Worm (Caenorhabditis elegans) whole organism, L2 larva: ENCODE data around the gene odr-3.

Source experiments
- C34F6.9 ChIP-seq: fragments of 150-350 bp; optimal IDR thresholded peaks from 2 replicates; lab custom pipeline; 2014; ENCODE audit warnings: missing biosample characterization, missing genetic modification characterization
- F13H6.1 ChIP-seq: sonication (generic microtip); optimal IDR thresholded peaks from 2 replicates; lab custom pipeline; 2016; ENCODE audit warnings: missing genetic modification characterization, missing compliant biosample characterization
- R02D3.7 ChIP-seq: fragments of 150-350 bp; optimal IDR thresholded peaks from 2 replicates; lab custom pipeline; 2014; ENCODE audit warnings: missing biosample characterization, missing genetic modification characterization
- alr-1 ChIP-seq: fragments of 150-350 bp; optimal IDR thresholded peaks from 2 replicates; lab custom pipeline; 2014; ENCODE audit warnings: missing biosample characterization, missing genetic modification characterization
- blmp-1 ChIP-seq: sonication (generic microtip); optimal IDR thresholded peaks from 2 replicates; lab custom pipeline; 2017; ENCODE audit warnings: missing genetic modification characterization, mild to moderate bottlenecking, missing compliant biosample characterization, antibody characterized with exemption, moderate library complexity; ENCODE audit not compliant: insufficient read depth
- ceh-16 ChIP-seq: fragments of 150-350 bp; optimal IDR thresholded peaks from 2 replicates; lab custom pipeline; 2014; ENCODE audit warnings: missing biosample characterization, missing genetic modification characterization
- ceh-82 ChIP-seq: fragments of 150-350 bp; optimal IDR thresholded peaks from 2 replicates; lab custom pipeline; 2014; ENCODE audit warnings: missing biosample characterization, missing genetic modification characterization
- dmd-4 ChIP-seq: sonication (generic microtip); optimal IDR thresholded peaks from 2 replicates; lab custom pipeline; 2017; ENCODE audit warnings: missing biosample characterization, missing genetic modification characterization
- egl-27 ChIP-seq: sonication (generic microtip); optimal IDR thresholded peaks from 3 replicates; lab custom pipeline; 2017; ENCODE audit warnings: missing biosample characterization, missing genetic modification reagents, missing genetic modification characterization
- elt-1 ChIP-seq: fragments of 150-350 bp; optimal IDR thresholded peaks from 2 replicates; lab custom pipeline; 2014; ENCODE audit warnings: missing biosample characterization, missing genetic modification characterization
- fos-1 ChIP-seq: fragments of 150-350 bp; optimal IDR thresholded peaks from 2 replicates; lab custom pipeline; 2014; ENCODE audit warnings: missing biosample characterization, missing genetic modification characterization
- gmeb-1 ChIP-seq: fragments of 150-350 bp; optimal IDR thresholded peaks from 2 replicates; lab custom pipeline; 2014; ENCODE audit warnings: missing biosample characterization, missing genetic modification characterization
- lin-13 ChIP-seq: fragments of 150-350 bp; optimal IDR thresholded peaks from 2 replicates; lab custom pipeline; 2014; ENCODE audit warnings: missing biosample characterization, missing genetic modification reagents, missing genetic modification characterization
- lin-39 ChIP-seq: fragments of 150-350 bp; optimal IDR thresholded peaks from 2 replicates; lab custom pipeline; 2014; ENCODE audit warnings: missing biosample characterization, missing genetic modification reagents, missing genetic modification characterization
- lsy-2 ChIP-seq, 2 experiments: fragments of 150-350 bp in 1 of 2; sonication (generic microtip) in 1 of 2; optimal IDR thresholded peaks; 2 replicates each; lab custom pipeline; 2014 to 2017; ENCODE audit warnings: missing biosample characterization in 2 of 2, missing genetic modification characterization in 2 of 2
- mbf-1 ChIP-seq: sonication (generic microtip); optimal IDR thresholded peaks from 2 replicates; lab custom pipeline; 2017; ENCODE audit warnings: missing biosample characterization, missing genetic modification characterization
- nhr-11 ChIP-seq: fragments of 150-350 bp; optimal IDR thresholded peaks from 2 replicates; lab custom pipeline; 2014; ENCODE audit warnings: missing biosample characterization, missing genetic modification characterization
- nhr-12 ChIP-seq: fragments of 150-350 bp; optimal IDR thresholded peaks from 2 replicates; lab custom pipeline; 2014; ENCODE audit warnings: missing biosample characterization, missing genetic modification characterization
- nhr-129 ChIP-seq: fragments of 150-350 bp; optimal IDR thresholded peaks from 2 replicates; lab custom pipeline; 2014; ENCODE audit warnings: missing biosample characterization, missing genetic modification characterization
- nhr-21 ChIP-seq: fragments of 150-350 bp; optimal IDR thresholded peaks from 2 replicates; lab custom pipeline; 2014; ENCODE audit warnings: missing biosample characterization, missing genetic modification characterization
- nhr-23 ChIP-seq: fragments of 150-350 bp; optimal IDR thresholded peaks from 2 replicates; lab custom pipeline; 2014; ENCODE audit warnings: missing biosample characterization, missing genetic modification reagents, missing genetic modification characterization
- nhr-237 ChIP-seq: fragments of 150-350 bp; optimal IDR thresholded peaks from 2 replicates; lab custom pipeline; 2014; ENCODE audit warnings: missing biosample characterization, missing genetic modification characterization
- nhr-77 ChIP-seq: fragments of 150-350 bp; optimal IDR thresholded peaks from 2 replicates; lab custom pipeline; 2014; ENCODE audit warnings: missing biosample characterization, missing genetic modification characterization
- peb-1 ChIP-seq: fragments of 150-350 bp; optimal IDR thresholded peaks from 2 replicates; lab custom pipeline; 2014; ENCODE audit warnings: missing biosample characterization, missing genetic modification characterization
- sem-4 ChIP-seq: fragments of 150-350 bp; optimal IDR thresholded peaks from 2 replicates; lab custom pipeline; 2014; ENCODE audit warnings: missing biosample characterization, missing genetic modification reagents, missing genetic modification characterization
- skn-1 ChIP-seq: sonication (generic microtip); optimal IDR thresholded peaks from 2 replicates; lab custom pipeline; 2017; ENCODE audit warnings: missing biosample characterization, missing genetic modification characterization
- sma-9 ChIP-seq, 2 experiments: fragments of 150-350 bp in 1 of 2; sonication (generic microtip) in 1 of 2; optimal IDR thresholded peaks; 2 replicates each; lab custom pipeline; 2014 to 2016; ENCODE audit warnings: missing genetic modification characterization in 2 of 2, mild to moderate bottlenecking in 1 of 2, missing biosample characterization in 1 of 2, missing compliant biosample characterization in 1 of 2, missing genetic modification reagents in 1 of 2, moderate library complexity in 1 of 2
- snpc-4 ChIP-seq: fragments of 150-350 bp; optimal IDR thresholded peaks from 2 replicates; lab custom pipeline; 2014; ENCODE audit warnings: missing biosample characterization, missing genetic modification characterization
- unc-55 ChIP-seq: fragments of 150-350 bp; sonication (generic microtip); optimal IDR thresholded peaks from 3 replicates; lab custom pipeline; 2014; ENCODE audit warnings: missing biosample characterization, missing genetic modification reagents, missing genetic modification characterization
- unc-62 ChIP-seq: fragments of 150-350 bp; optimal IDR thresholded peaks from 2 replicates; lab custom pipeline; 2014; ENCODE audit warnings: missing biosample characterization, missing genetic modification reagents, missing genetic modification characterization
- ztf-11 ChIP-seq: sonication (generic microtip); optimal IDR thresholded peaks from 2 replicates; lab custom pipeline; 2017; ENCODE audit warnings: missing biosample characterization, missing genetic modification characterization
- ztf-4 ChIP-seq: fragments of 150-350 bp; optimal IDR thresholded peaks from 2 replicates; lab custom pipeline; 2014; ENCODE audit warnings: missing biosample characterization, missing genetic modification characterization

Gene odr-3

DNA sequence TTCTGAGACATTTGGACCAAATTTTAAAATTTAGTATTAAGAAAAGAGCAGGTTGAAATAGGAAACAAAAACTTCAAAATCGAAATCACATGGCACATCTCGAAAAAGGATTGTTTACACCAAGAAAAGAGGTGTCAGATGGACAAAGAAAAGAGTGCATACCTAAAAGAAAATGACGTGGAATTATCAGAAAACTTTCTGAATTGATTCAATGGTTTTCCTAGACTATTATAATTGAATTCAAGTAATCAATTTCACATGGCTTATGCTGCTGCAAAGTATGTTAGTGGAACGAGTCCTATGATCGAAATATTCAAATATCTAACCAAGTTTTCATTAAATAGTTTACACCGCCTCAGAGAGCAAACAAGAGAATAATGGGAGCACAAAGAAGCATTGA is 3.5 kb upstream of the odr-3 start:
- TF ChIP-seq egl-27 (tag; lab: Kevin White, UChicago) (no peak), F13H6.1 (tag; lab: Kevin White, UChicago) (no peak), nhr-21 (tag; lab: Kevin White, UChicago) (no peak), lin-39 (tag; lab: Kevin White, UChicago) (no peak), fos-1 (tag; lab: Kevin White, UChicago) (no peak), nhr-77 (tag; lab: Kevin White, UChicago) (no peak), nhr-129 (tag; lab: Kevin White, UChicago) (no peak), gmeb-1 (tag; lab: Kevin White, UChicago) (no peak), ceh-16 (tag; lab: Kevin White, UChicago) (no peak), C34F6.9 (peak; percentile 33), lsy-2 (tag; optimal IDR thresholded peaks at IDR 0.05; lab: Kevin White, UChicago) (peak in 1 of 2 experiments; percentile 40)

DNA sequence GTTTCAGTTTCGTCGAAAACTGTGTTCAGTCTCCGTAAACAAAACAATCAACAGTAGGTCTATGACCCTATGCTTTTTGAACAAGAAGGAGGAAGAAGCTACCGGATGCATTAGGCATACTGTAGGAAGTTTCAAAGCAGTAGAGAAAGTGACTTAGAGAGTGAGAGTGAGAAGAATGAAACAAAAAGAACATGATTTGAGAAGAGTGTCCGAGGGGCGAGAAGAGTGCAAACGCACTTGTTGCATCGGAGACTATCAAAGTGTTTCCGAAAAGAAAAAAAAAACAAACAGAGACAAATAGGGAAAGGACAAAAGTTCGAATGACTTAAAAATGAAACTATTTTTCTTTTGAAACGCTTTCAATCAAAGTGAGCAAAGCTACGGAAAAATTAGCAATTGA is 6.1 kb downstream of the odr-3 start:
- TF ChIP-seq fos-1 (tag; lab: Kevin White, UChicago), result peak; percentile 17
- peak; percentile 40 for TF ChIP-seq sem-4
- TF ChIP-seq elt-1 (tag; lab: Kevin White, UChicago), result no peak
- peak; percentile 60 for TF ChIP-seq egl-27 (tag; lab: Kevin White, UChicago)
- no peak for TF ChIP-seq nhr-237 (tag; lab: Kevin White, UChicago)
- TF ChIP-seq sma-9 (GFP tag; optimal IDR thresholded peaks at IDR 0.05; lab: Kevin White, UChicago), result peak; percentile 99
- TF ChIP-seq sma-9 (tag; optimal IDR thresholded peaks at IDR 0.05; lab: Kevin White, UChicago), result no peak
- peak; percentile 8 for TF ChIP-seq blmp-1
- no peak for TF ChIP-seq F13H6.1 (tag; lab: Kevin White, UChicago)
- peak; percentile 62 for TF ChIP-seq nhr-21 (tag; lab: Kevin White, UChicago)

DNA sequence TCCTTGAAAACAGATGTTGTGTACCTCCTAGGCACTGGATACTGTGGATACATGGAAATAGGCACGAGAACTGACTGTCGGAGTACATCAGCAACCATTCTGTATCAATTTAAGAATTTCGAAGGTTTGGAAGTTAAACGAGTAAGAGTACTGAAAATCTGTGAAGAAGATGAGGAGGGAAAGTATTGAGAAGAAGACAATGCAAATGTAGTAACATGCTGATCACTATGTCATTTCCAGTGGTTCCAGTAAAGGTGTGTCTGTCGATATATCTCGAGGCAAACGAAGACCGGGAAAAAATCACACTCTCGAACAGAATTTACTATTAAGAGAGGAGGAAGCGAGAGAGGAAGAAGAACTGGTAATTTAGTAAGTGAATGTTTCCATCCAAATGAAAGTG is 12.8 kb downstream of the odr-3 start, which contains the start of gene dmd-10:
TSS of gene dmd-10 (minus strand) at position 101 of the 400 bp plus-strand sequence.
- TF ChIP-seq lin-13 (GFP tag; lab: Kevin White, UChicago) (no peak), mbf-1 (tag; lab: Kevin White, UChicago) (no peak), unc-55 (no peak), dmd-4 (tag; lab: Kevin White, UChicago) (no peak), snpc-4 (no peak), unc-62 (GFP tag; lab: Kevin White, UChicago) (no peak)

DNA sequence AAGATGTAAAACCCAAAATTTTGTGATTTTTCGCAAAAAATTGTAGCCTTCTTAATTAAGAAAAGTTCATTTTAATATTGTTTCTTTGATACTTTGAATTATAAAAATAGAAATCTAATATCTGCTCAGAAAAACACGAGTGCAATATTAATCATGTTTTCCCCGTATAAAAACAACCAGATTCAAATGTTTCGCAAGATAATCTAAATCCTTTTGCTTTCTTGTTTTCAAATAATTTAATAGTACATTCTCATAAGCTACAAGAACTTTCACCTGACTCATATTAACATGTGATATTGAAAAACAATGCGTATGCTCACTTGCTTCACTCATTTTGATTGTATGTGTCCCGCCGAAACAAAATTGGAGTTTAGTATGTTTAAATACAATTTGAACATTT is 14.0 kb downstream of the odr-3 start:
- TF ChIP-seq R02D3.7 (tag; lab: Kevin White, UChicago), result no peak
- TF ChIP-seq skn-1 (tag; lab: Kevin White, UChicago), result peak; percentile 55
- TF ChIP-seq ztf-4 (tag; lab: Kevin White, UChicago), result peak; percentile 24
- TF ChIP-seq peb-1 (tag; lab: Kevin White, UChicago), result no peak

DNA sequence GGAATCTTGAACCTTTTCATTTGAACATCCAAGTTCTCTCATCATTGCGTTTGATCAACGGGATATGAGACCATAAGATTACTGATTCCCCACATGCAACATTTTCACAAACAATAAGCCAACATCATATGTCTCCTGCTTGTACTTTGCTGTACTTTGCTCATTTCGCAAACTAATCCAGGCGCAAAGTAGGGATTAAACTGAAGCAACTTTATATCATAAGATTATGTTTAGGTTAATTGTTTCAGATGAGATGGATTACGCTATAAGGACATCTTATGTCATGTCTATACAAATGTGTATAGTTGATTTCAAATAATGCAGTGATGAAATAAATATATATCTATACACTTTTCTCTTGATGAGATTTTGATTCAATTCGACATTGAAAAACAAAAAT is 19.8 kb downstream of the odr-3 start:
- TF ChIP-seq C34F6.9 (no peak), nhr-77 (tag; lab: Kevin White, UChicago) (no peak), ceh-82 (no peak)
- TF ChIP-seq, all 48 proteins: peak for 0

DNA sequence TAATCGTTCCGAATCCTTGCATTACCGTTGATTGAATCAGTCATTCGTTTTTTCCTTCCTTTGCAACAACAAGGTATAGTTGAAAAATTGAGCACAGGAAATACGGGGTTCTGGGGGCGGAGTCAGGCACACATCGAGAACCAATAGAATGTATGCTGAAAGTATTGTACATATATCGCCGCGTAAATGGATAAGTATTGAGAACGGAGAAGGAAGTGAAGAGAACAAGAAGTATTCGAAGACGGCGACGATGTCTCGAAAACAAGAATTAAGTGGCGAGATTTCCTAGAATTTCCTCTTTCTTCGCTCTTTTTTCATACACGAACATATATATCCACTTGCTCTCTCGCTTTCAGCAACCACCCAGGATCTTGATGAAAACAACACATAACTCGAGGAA is 28.3 kb downstream of the odr-3 start:
- TF ChIP-seq gmeb-1 (tag; lab: Kevin White, UChicago), result no peak
- TF ChIP-seq nhr-12 (tag; lab: Kevin White, UChicago), result no peak
- TF ChIP-seq mbf-1 (tag; lab: Kevin White, UChicago), result no peak
- no peak for TF ChIP-seq nhr-11 (tag; lab: Kevin White, UChicago)
- TF ChIP-seq nhr-23 (tag; lab: Kevin White, UChicago), result no peak
- TF ChIP-seq nhr-77 (tag; lab: Kevin White, UChicago), result no peak
- TF ChIP-seq alr-1, result no peak
- TF ChIP-seq dmd-4 (tag; lab: Kevin White, UChicago), result no peak
- no peak for TF ChIP-seq ztf-4 (tag; lab: Kevin White, UChicago)
- no peak for TF ChIP-seq sma-9 (GFP tag; optimal IDR thresholded peaks at IDR 0.05; lab: Kevin White, UChicago)
- no peak for TF ChIP-seq sma-9 (tag; optimal IDR thresholded peaks at IDR 0.05; lab: Kevin White, UChicago)
- no peak for TF ChIP-seq snpc-4
- no peak for TF ChIP-seq C34F6.9
- TF ChIP-seq lsy-2 (tag; optimal IDR thresholded peaks at IDR 0.05; lab: Kevin White, UChicago), result no peak
- TF ChIP-seq ztf-11, result no peak
